Fruit fly (Drosophila melanogaster): ENCODE data around the gene Hpf1.

Gene Hpf1

DNA sequence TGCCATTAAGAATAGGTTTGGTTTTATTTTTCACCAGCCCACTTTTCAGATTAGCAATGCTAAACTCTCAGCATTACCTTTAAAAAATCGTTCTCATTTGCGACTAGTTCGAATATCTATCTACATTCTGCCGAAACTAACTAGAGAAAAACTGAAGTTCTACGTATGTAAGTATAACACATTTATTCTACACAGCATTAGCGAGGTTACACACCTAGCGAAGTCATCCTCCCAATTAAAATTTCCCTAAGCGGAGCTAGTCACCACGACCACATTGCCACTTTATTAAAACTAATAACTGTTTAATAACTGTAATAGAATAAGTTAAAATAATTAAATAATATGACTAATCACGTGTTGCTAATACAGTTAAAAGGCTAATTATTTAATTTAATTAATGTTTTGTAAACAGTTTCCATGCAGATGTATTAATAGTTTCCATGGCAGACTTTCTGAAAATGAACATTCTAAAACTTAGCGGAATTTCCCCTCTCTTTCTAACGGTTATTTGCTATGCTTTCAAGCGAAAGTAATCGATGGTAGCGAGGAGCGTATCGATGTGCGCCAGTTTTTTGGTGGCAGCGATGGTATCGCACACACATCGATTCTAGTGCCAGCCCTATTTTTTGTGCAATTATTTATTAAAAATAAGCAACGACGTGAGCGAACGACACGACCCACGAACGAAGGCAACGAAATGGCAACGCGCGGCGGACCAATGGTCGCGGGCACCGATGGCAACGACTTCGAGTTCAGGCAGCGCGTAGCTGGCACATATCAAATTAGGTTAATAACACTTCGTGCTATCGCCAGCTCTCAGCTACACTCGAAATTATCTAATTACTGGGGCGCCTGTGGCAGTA is 12.7 kb upstream of the Hpf1 start, which contains the start of gene jagn (continued):
- TF ChIP-seq CG8290 (GFP tag; optimal IDR thresholded peaks at IDR 0.05) = peak; percentile 53
- peak in 1 of 2 experiments; percentile 75 for TF ChIP-seq CG8290 (tag; optimal IDR thresholded peaks at IDR 0.05)
- peak; percentile 68 for TF ChIP-seq B-H2 (GFP tag; optimal IDR thresholded peaks at IDR 0.05)
- no peak for TF ChIP-seq CG17568 (GFP tag; optimal IDR thresholded peaks at IDR 0.05)
- TF ChIP-seq en (GFP tag; optimal IDR thresholded peaks at IDR 0.05) = no peak
- TF ChIP-seq slou (GFP tag; optimal IDR thresholded peaks at IDR 0.05) = no peak
- TF ChIP-seq trem (tag; optimal IDR thresholded peaks at IDR 0.05) = peak; percentile 77
- peak; percentile 100 for TF ChIP-seq BEAF-32 (GFP tag; optimal IDR thresholded peaks at IDR 0.05)
- TF ChIP-seq CG15073 (GFP tag; optimal IDR thresholded peaks at IDR 0.05) = no peak
- TF ChIP-seq rib (GFP tag; IDR thresholded peaks at IDR 0.05) = peak; percentile 55; the same call in 1 of the 2 replicates
- TF ChIP-seq CG10366 (GFP tag; IDR thresholded peaks at IDR 0.05) = peak; percentile 45
- TF ChIP-seq CG6683 (GFP tag; optimal IDR thresholded peaks at IDR 0.05) = peak; percentile 10
- no peak for TF ChIP-seq seq (GFP tag; IDR thresholded peaks at IDR 0.05)
- TF ChIP-seq cwo (GFP tag; optimal IDR thresholded peaks at IDR 0.05) = no peak
- no peak for TF ChIP-seq dimm (GFP tag; IDR thresholded peaks at IDR 0.05)
- TF ChIP-seq YL-1 (GFP tag; optimal IDR thresholded peaks at IDR 0.05) = peak; percentile 84
- TF ChIP-seq CG12219 (GFP tag; optimal IDR thresholded peaks at IDR 0.05) = peak; percentile 21
- TF ChIP-seq pita (GFP tag; optimal IDR thresholded peaks at IDR 0.05) = peak; percentile 95
- TF ChIP-seq CG9817 (tag; optimal IDR thresholded peaks at IDR 0.05) = peak; percentile 47
- TF ChIP-seq pum (GFP tag; optimal IDR thresholded peaks at IDR 0.05) = peak; percentile 48
- TF ChIP-seq Tbp (GFP tag; optimal IDR thresholded peaks at IDR 0.05) = no peak
- TF ChIP-seq Dfd (GFP tag; optimal IDR thresholded peaks at IDR 0.05) = no peak
- TF ChIP-seq row (GFP tag; IDR thresholded peaks at IDR 0.05) = peak; percentile 71
- peak; percentile 99 for TF ChIP-seq HLH4C (GFP tag; IDR thresholded peaks at IDR 0.05; ENCODE audit: partially characterized antibody)
- peak; percentile 82 for TF ChIP-seq ci (GFP tag; IDR thresholded peaks at IDR 0.05)
- TF ChIP-seq sob (GFP tag; IDR thresholded peaks at IDR 0.05) = peak; percentile 72; the same call in 1 of the 2 replicates
- peak; percentile 46; the same call in 1 of the 2 replicates for TF ChIP-seq CG1024 (GFP tag; IDR thresholded peaks at IDR 0.05)
- TF ChIP-seq Lim3 (GFP tag; IDR thresholded peaks at IDR 0.05) = no peak
- TF ChIP-seq Hmr (GFP tag; optimal IDR thresholded peaks at IDR 0.05) = peak; percentile 70
- no peak for TF ChIP-seq aop (GFP tag; IDR thresholded peaks at IDR 0.05)
- TF ChIP-seq CG17612 (GFP tag; IDR thresholded peaks at IDR 0.05) = no peak
- TF ChIP-seq sens (GFP tag) = peak; percentile 90
- TF ChIP-seq prd (optimal IDR thresholded peaks at IDR 0.05) = no peak
- peak; percentile 53; the same call in 1 of the 3 replicates for TF ChIP-seq prd (GFP tag; IDR thresholded peaks at IDR 0.05)
- peak; percentile 2 for TF ChIP-seq CG15011 (GFP tag; optimal IDR thresholded peaks at IDR 0.05)
- TF ChIP-seq Nf-YA (GFP tag; IDR thresholded peaks at IDR 0.05) = 0 out of 2 replicates have a peak, but pooled peaks have one; percentile 29
- TF ChIP-seq Awh (GFP tag; IDR thresholded peaks at IDR 0.05) = 0 out of 2 replicates have a peak, but pooled peaks have one; percentile 29
- TF ChIP-seq CG18764 (GFP tag; optimal IDR thresholded peaks at IDR 0.05) = peak; percentile 44
- TF ChIP-seq ash1 (GFP tag; optimal IDR thresholded peaks at IDR 0.05) = no peak
- no peak for TF ChIP-seq so (GFP tag; IDR thresholded peaks at IDR 0.05)
- TF ChIP-seq Gug (GFP tag; IDR thresholded peaks at IDR 0.05) = peak; percentile 93
- no peak for TF ChIP-seq wor (GFP tag; IDR thresholded peaks at IDR 0.05)
- peak; percentile 78 for TF ChIP-seq gro (GFP tag; optimal IDR thresholded peaks at IDR 0.05)
- TF ChIP-seq Sin3A (optimal IDR thresholded peaks at IDR 0.05) = peak; percentile 75
- TF ChIP-seq org-1 (GFP tag; optimal IDR thresholded peaks at IDR 0.05) = no peak
- peak; percentile 14 for TF ChIP-seq da (GFP tag; optimal IDR thresholded peaks at IDR 0.05)
- peak; percentile 53 for TF ChIP-seq Jarid2 (GFP tag; optimal IDR thresholded peaks at IDR 0.05)
- peak; percentile 41 for TF ChIP-seq fu2 (GFP tag; optimal IDR thresholded peaks at IDR 0.05)
- TF ChIP-seq repo (GFP tag; optimal IDR thresholded peaks at IDR 0.05) = peak; percentile 36
- TF ChIP-seq CG10543 (GFP tag; optimal IDR thresholded peaks at IDR 0.05) = no peak
- TF ChIP-seq Atf-2 (GFP tag; optimal IDR thresholded peaks at IDR 0.05) = peak; percentile 17

Data from whole organism, embryonic.